Fruit fly (Drosophila melanogaster): ENCODE measurements around the gene AP-1mu.

AP-1mu gene

DNA sequence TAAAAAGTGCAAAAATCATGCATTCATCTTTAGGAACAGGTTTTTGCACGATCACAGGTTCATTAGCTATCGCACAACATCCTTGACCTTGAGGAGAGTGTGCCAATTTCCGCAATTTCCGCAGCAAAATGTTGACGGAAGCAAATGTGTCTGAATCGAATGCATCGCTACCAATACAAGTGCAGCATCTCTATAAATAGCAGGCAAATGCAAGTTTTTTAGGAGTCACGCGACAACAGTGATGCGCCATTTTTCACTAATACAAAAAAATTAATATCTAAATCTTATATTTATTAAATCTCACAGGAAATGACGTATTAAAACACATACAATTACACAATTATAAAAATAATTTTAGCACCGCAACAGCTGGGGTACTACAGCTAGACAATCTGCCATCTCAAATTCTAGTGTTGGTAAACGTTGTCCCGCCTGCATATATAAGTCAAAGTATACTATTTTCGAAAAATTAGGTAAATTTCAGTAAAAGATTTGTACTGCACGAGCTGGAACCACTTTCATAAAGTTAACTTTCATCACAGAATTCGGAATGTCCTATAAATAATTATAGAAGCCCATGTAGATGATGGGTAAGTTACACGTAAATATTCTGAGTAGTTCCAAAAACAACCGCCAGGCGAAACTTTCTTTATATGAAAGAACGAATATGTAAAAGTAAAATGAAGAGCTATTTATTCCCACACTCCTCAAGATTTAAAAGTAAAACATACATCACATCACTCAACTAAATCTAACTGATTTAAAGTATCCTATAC lies 14.7 kb upstream of the AP-1mu start, which contains the start of gene CG9399 (continued):
- TF ChIP-seq CG8632 (GFP tag; optimal IDR thresholded peaks at IDR 0.05): peak; percentile 97
- peak; percentile 72 for TF ChIP-seq Hr38 (GFP tag; optimal IDR thresholded peaks at IDR 0.05)
- peak; percentile 95 for TF ChIP-seq CG10669 (GFP tag; optimal IDR thresholded peaks at IDR 0.05)
- peak; percentile 98 for TF ChIP-seq svp (GFP tag)
- TF ChIP-seq dsx (GFP tag; optimal IDR thresholded peaks at IDR 0.05; ENCODE audit: poor library complexity, severe bottlenecking): peak; percentile 95
- peak; percentile 97 for TF ChIP-seq CG11294 (GFP tag; IDR thresholded peaks at IDR 0.05)
- peak; percentile 97 for TF ChIP-seq net (GFP tag; optimal IDR thresholded peaks at IDR 0.05)
- TF ChIP-seq CG34406 (GFP tag; optimal IDR thresholded peaks at IDR 0.05): peak; percentile 97
- TF ChIP-seq Eip93F (GFP tag; optimal IDR thresholded peaks at IDR 0.05): peak; percentile 98
- peak; percentile 58 for TF ChIP-seq fkh (GFP tag; optimal IDR thresholded peaks at IDR 0.05)
- peak; percentile 97 for TF ChIP-seq achi (GFP tag; optimal IDR thresholded peaks at IDR 0.05)
- TF ChIP-seq Blimp-1 (GFP tag; optimal IDR thresholded peaks at IDR 0.05): peak; percentile 81
- peak; percentile 98 for TF ChIP-seq Ets96B (tag; optimal IDR thresholded peaks at IDR 0.05)
- peak; percentile 92 for TF ChIP-seq fd59A (GFP tag; optimal IDR thresholded peaks at IDR 0.05)
- TF ChIP-seq CG9139 (GFP tag; optimal IDR thresholded peaks at IDR 0.05): peak; percentile 91
- TF ChIP-seq salr (GFP tag; optimal IDR thresholded peaks at IDR 0.05): peak; percentile 95 to 98
- TF ChIP-seq Gug (GFP tag; IDR thresholded peaks at IDR 0.05): peak; percentile 97

DNA sequence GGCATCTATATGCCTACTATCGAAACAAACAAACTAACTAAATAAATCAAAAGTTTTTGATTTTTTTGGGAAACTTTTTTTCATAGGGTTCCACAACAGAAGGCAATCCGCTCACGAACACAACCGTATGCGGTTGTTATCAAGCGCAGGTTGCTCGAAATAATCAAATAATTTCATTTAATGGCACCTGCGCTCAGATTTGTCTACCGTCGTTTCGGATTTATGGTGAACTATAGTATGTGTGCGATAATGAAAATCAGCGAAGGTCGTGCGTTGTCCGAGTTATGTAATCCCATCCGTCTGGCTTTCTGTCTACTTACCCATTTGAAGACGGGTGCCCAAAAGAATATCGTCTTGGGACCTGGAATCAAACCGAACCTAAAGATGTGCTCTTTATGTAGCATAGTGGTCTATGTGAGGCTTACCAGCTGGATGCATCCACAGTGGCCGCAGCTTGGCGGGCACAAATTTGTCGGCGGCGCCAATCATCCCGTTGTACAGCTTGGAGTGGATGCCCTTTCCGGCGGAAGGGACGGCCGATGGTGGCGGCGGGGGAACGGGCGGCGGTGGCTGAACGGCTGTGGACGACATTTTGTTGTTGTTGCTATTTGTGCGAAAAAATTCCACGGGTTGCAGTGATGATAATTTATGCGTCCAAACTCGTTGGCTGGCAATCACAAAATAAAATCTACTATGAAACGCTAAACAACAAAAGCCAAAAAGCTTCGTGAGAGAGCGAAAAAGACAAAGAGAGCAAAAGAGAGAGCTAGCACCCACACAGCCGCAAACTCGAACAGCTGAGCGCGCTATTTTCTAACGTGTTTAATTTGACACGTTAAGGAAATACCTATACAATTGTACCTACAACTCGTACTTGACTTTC lies 13.8 kb upstream of the AP-1mu start:
- TF ChIP-seq CG6792 (GFP tag; optimal IDR thresholded peaks at IDR 0.05): no peak
- TF ChIP-seq CG1621 (tag; optimal IDR thresholded peaks at IDR 0.05): peak; percentile 11
- TF ChIP-seq CG16779 (tag; optimal IDR thresholded peaks at IDR 0.05): no peak
- TF ChIP-seq CG6163 (GFP tag; IDR thresholded peaks at IDR 0.05): no peak; the same call in 2 of the 3 replicates
- no peak for TF ChIP-seq Hr4 (GFP tag; optimal IDR thresholded peaks at IDR 0.05)
- peak; percentile 61 for TF ChIP-seq vri (GFP tag; optimal IDR thresholded peaks at IDR 0.05)
- TF ChIP-seq fd59A (GFP tag; optimal IDR thresholded peaks at IDR 0.05): no peak
- no peak for TF ChIP-seq achi (GFP tag; optimal IDR thresholded peaks at IDR 0.05)
- TF ChIP-seq eg (GFP tag; IDR thresholded peaks at IDR 0.05): 0 out of 3 replicates have a peak, but pooled peaks have one; percentile 23
- TF ChIP-seq CG6276 (GFP tag; optimal IDR thresholded peaks at IDR 0.05): no peak
- no peak for TF ChIP-seq Hr39 (GFP tag; optimal IDR thresholded peaks at IDR 0.05)
- TF ChIP-seq lz (GFP tag; optimal IDR thresholded peaks at IDR 0.05): no peak

DNA sequence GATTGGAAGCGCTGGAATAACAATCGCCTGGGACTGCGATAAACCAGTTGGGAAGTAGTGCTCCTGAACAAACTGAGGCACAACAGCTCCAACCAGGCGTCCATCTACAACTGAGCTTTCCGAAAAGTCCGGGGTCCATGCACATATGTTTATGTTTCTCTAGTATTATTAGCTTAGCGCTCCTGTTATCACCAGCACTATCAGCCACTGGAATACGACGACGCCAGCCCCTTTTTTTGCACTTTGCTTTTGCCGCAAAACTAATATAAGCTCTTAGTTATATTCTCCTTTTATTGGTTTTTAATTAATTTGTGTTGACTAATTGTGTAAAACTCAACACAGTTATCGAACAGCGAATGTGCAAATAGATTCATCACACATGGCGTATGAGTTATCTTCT lies 12.2 kb upstream of the AP-1mu start, which contains the start of gene CG9396:
Gene CG9396 (minus strand): TSS at position 101 of the 400 bp plus-strand sequence.
- TF ChIP-seq Sox15 (GFP tag; optimal IDR thresholded peaks at IDR 0.05) (no peak), CG11762 (GFP tag; optimal IDR thresholded peaks at IDR 0.05; ENCODE audit: insufficient read depth) (no peak), acj6 (GFP tag; optimal IDR thresholded peaks at IDR 0.05) (no peak), CG15336 (GFP tag; IDR thresholded peaks at IDR 0.05) (no peak), CG3919 (GFP tag; optimal IDR thresholded peaks at IDR 0.05) (no peak), CG6808 (GFP tag; optimal IDR thresholded peaks at IDR 0.05) (no peak), fkh (GFP tag; optimal IDR thresholded peaks at IDR 0.05) (no peak), fd59A (GFP tag; optimal IDR thresholded peaks at IDR 0.05) (no peak), CG6163 (GFP tag; IDR thresholded peaks at IDR 0.05) (no peak), spab (GFP tag; optimal IDR thresholded peaks at IDR 0.05) (no peak), salr (GFP tag; optimal IDR thresholded peaks at IDR 0.05) (no peak), CG34406 (GFP tag; optimal IDR thresholded peaks at IDR 0.05) (no peak), Sox102F (GFP tag; optimal IDR thresholded peaks at IDR 0.05) (no peak)
